Worm (Caenorhabditis elegans) whole organism, L3 larva: ENCODE data around the gene K01A12.3.

ENCODE experiments used
- R02D3.7 ChIP-seq: fragments of 150-350 bp; optimal IDR thresholded peaks from 2 replicates; lab custom pipeline; 2014; ENCODE audit warnings: missing biosample characterization, missing genetic modification characterization
- ZK546.5 ChIP-seq: sonication (generic microtip); optimal IDR thresholded peaks from 2 replicates; lab custom pipeline; 2017; ENCODE audit warnings: missing biosample characterization, missing genetic modification characterization
- aly-2 ChIP-seq: fragments of 150-350 bp; optimal IDR thresholded peaks from 2 replicates; lab custom pipeline; 2014; ENCODE audit warnings: missing biosample characterization, missing genetic modification characterization
- ama-1 ChIP-seq: fragments of 150-350 bp; optimal IDR thresholded peaks from 2 replicates; lab custom pipeline; 2018
- ceh-28 ChIP-seq: fragments of 150-350 bp; optimal IDR thresholded peaks from 2 replicates; lab custom pipeline; 2014; ENCODE audit warnings: missing biosample characterization, missing genetic modification reagents, missing genetic modification characterization
- ceh-82 ChIP-seq: fragments of 150-350 bp; optimal IDR thresholded peaks from 2 replicates; lab custom pipeline; 2014; ENCODE audit warnings: missing biosample characterization, missing genetic modification characterization
- ceh-9 ChIP-seq: sonication (generic microtip); optimal IDR thresholded peaks from 2 replicates; lab custom pipeline; 2018; ENCODE audit warnings: missing biosample characterization, missing genetic modification characterization
- daf-12 ChIP-seq: fragments of 150-350 bp; optimal IDR thresholded peaks from 2 replicates; lab custom pipeline; 2014; ENCODE audit warnings: missing biosample characterization, missing genetic modification reagents, missing genetic modification characterization
- egl-27 ChIP-seq: sonication (generic microtip); optimal IDR thresholded peaks from 4 replicates; lab custom pipeline; 2017; ENCODE audit warnings: missing biosample characterization, missing genetic modification reagents, missing genetic modification characterization
- elt-1 ChIP-seq: fragments of 150-350 bp; optimal IDR thresholded peaks from 2 replicates; lab custom pipeline; 2014; ENCODE audit warnings: missing biosample characterization, missing genetic modification characterization
- elt-2 ChIP-seq: sonication (generic microtip); optimal IDR thresholded peaks from 2 replicates; lab custom pipeline; 2016; ENCODE audit warnings: missing genetic modification reagents, mild to moderate bottlenecking, missing genetic modification characterization, missing compliant biosample characterization
- elt-3 ChIP-seq, 3 experiments: fragments of 150-350 bp in 1 of 3; sonication (generic microtip) in 2 of 3; optimal IDR thresholded peaks; 2 replicates in 2 of 3; 4 replicates in 1 of 3; lab custom pipeline; 2014 to 2017; ENCODE audit warnings: missing biosample characterization in 3 of 3, missing genetic modification characterization in 3 of 3
- eor-1 ChIP-seq, 2 experiments: fragments of 150-350 bp; optimal IDR thresholded peaks; 2 replicates each; lab custom pipeline; 2014 to 2018; ENCODE audit warnings: missing biosample characterization in 2 of 2, missing genetic modification characterization in 2 of 2
- fkh-10 ChIP-seq: sonication (generic microtip); optimal IDR thresholded peaks from 2 replicates; lab custom pipeline; 2017; ENCODE audit warnings: missing biosample characterization, missing genetic modification reagents, missing genetic modification characterization
- fkh-2 ChIP-seq: fragments of 150-350 bp; optimal IDR thresholded peaks from 2 replicates; lab custom pipeline; 2014; ENCODE audit warnings: missing biosample characterization, missing genetic modification reagents, missing genetic modification characterization
- hmg-11 ChIP-seq: sonication (generic microtip); optimal IDR thresholded peaks from 2 replicates; lab custom pipeline; 2016; ENCODE audit warnings: missing genetic modification characterization, missing compliant biosample characterization
- jun-1 ChIP-seq: fragments of 150-350 bp; optimal IDR thresholded peaks from 2 replicates; lab custom pipeline; 2014; ENCODE audit warnings: missing biosample characterization, missing genetic modification reagents, missing genetic modification characterization
- lin-15B ChIP-seq: fragments of 150-350 bp; optimal IDR thresholded peaks from 2 replicates; lab custom pipeline; 2014; ENCODE audit warnings: missing biosample characterization, missing genetic modification characterization
- lin-39 ChIP-seq: fragments of 150-350 bp; optimal IDR thresholded peaks from 2 replicates; lab custom pipeline; 2018; ENCODE audit warnings: missing biosample characterization, missing genetic modification reagents, missing genetic modification characterization
- mdl-1 ChIP-seq: fragments of 150-350 bp; optimal IDR thresholded peaks from 2 replicates; lab custom pipeline; 2014; ENCODE audit warnings: missing biosample characterization, missing genetic modification characterization
- mml-1 ChIP-seq: fragments of 150-350 bp; sonication (generic microtip); optimal IDR thresholded peaks from 3 replicates; lab custom pipeline; 2014; ENCODE audit warnings: missing biosample characterization, missing genetic modification characterization
- nfya-1 ChIP-seq: sonication (generic microtip); optimal IDR thresholded peaks from 2 replicates; lab custom pipeline; 2017; ENCODE audit warnings: missing genetic modification characterization, mild to moderate bottlenecking, missing compliant biosample characterization, antibody characterized with exemption, moderate library complexity; ENCODE audit not compliant: insufficient read depth
- nhr-11 ChIP-seq: fragments of 150-350 bp; optimal IDR thresholded peaks from 2 replicates; lab custom pipeline; 2014; ENCODE audit warnings: missing biosample characterization, missing genetic modification characterization
- nhr-12 ChIP-seq: fragments of 150-350 bp; optimal IDR thresholded peaks from 2 replicates; lab custom pipeline; 2014; ENCODE audit warnings: missing biosample characterization, missing genetic modification characterization
- nhr-23 ChIP-seq: fragments of 150-350 bp; optimal IDR thresholded peaks from 2 replicates; lab custom pipeline; 2014; ENCODE audit warnings: missing biosample characterization, missing genetic modification reagents, missing genetic modification characterization
- nhr-237 ChIP-seq: fragments of 150-350 bp; optimal IDR thresholded peaks from 2 replicates; lab custom pipeline; 2014; ENCODE audit warnings: missing biosample characterization, missing genetic modification characterization
- nhr-25 ChIP-seq: sonication (generic microtip); optimal IDR thresholded peaks from 2 replicates; lab custom pipeline; 2017; ENCODE audit warnings: missing biosample characterization, missing genetic modification characterization
- nhr-28 ChIP-seq: fragments of 150-350 bp; optimal IDR thresholded peaks from 2 replicates; lab custom pipeline; 2014; ENCODE audit warnings: missing biosample characterization, missing genetic modification characterization
- nhr-43 ChIP-seq: sonication (generic microtip); optimal IDR thresholded peaks from 2 replicates; lab custom pipeline; 2016; ENCODE audit warnings: mild to moderate bottlenecking, missing genetic modification characterization, missing compliant biosample characterization; ENCODE audit not compliant: poor library complexity, severe bottlenecking
- nhr-67 ChIP-seq: fragments of 150-350 bp; optimal IDR thresholded peaks from 2 replicates; lab custom pipeline; 2014; ENCODE audit warnings: missing biosample characterization, missing genetic modification characterization
- nhr-76 ChIP-seq: fragments of 150-350 bp; sonication (generic microtip); optimal IDR thresholded peaks from 5 replicates; lab custom pipeline; 2014; ENCODE audit warnings: missing biosample characterization, missing genetic modification characterization
- nhr-77 ChIP-seq: fragments of 150-350 bp; optimal IDR thresholded peaks from 2 replicates; lab custom pipeline; 2014; ENCODE audit warnings: missing biosample characterization, missing genetic modification characterization
- pha-4 ChIP-seq: fragments of 150-350 bp; optimal IDR thresholded peaks from 2 replicates; lab custom pipeline; 2014; ENCODE audit warnings: missing biosample characterization, missing genetic modification reagents, missing genetic modification characterization
- pqm-1 ChIP-seq: fragments of 150-350 bp; optimal IDR thresholded peaks from 2 replicates; lab custom pipeline; 2017; ENCODE audit warnings: missing biosample characterization, missing genetic modification characterization, inconsistent platforms
- snpc-4 ChIP-seq: fragments of 150-350 bp; optimal IDR thresholded peaks from 2 replicates; lab custom pipeline; 2014; ENCODE audit warnings: missing biosample characterization, missing genetic modification characterization
- tbx-2 ChIP-seq: sonication (generic microtip); optimal IDR thresholded peaks from 2 replicates; lab custom pipeline; 2016; ENCODE audit warnings: mild to moderate bottlenecking, missing genetic modification characterization, missing compliant biosample characterization
- unc-39 ChIP-seq: sonication (generic microtip); optimal IDR thresholded peaks from 4 replicates; lab custom pipeline; 2017; ENCODE audit warnings: missing biosample characterization, missing genetic modification characterization
- unc-62 ChIP-seq: fragments of 150-350 bp; sonication (generic microtip); optimal IDR thresholded peaks from 4 replicates; lab custom pipeline; 2014; ENCODE audit warnings: missing biosample characterization, missing genetic modification reagents, missing genetic modification characterization
- zag-1 ChIP-seq: fragments of 150-350 bp; optimal IDR thresholded peaks from 2 replicates; lab custom pipeline; 2014; ENCODE audit warnings: missing biosample characterization, missing genetic modification characterization
- ztf-11 ChIP-seq: fragments of 150-350 bp; optimal IDR thresholded peaks from 2 replicates; lab custom pipeline; 2014; ENCODE audit warnings: missing biosample characterization, missing genetic modification characterization
- ztf-4 ChIP-seq: fragments of 150-350 bp; optimal IDR thresholded peaks from 2 replicates; lab custom pipeline; 2014; ENCODE audit warnings: missing biosample characterization, missing genetic modification characterization

K01A12.3 gene

DNA sequence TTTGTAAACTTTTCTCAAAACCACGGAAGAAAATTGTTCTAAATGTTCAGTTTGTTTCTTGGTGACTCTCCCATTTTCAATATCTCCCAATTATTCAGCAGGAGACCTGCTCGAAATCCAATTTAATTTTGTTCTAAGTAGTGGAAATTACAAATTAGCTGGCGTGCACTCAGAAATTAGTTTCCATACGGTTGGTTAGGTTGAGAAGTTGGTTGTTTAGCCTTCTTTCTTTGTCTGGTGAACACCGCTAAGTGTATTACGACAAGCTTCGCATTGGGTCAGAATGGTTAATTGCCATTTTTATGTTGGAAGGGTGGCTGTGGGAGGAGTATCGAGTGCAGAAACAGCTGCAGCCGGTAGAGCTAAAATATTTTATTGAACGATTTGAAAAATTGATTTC lies 23.6 kb upstream of the K01A12.3 start:
- no peak for TF ChIP-seq nhr-11 (tag; lab: Kevin White, UChicago)
- TF ChIP-seq ztf-4 (tag; lab: Kevin White, UChicago): no peak
- no peak for TF ChIP-seq nhr-28 (tag; lab: Kevin White, UChicago)
- TF ChIP-seq nhr-23 (tag; lab: Kevin White, UChicago): no peak
- no peak for TF ChIP-seq egl-27 (tag; lab: Kevin White, UChicago)
- no peak for TF ChIP-seq nhr-12 (tag; lab: Kevin White, UChicago)
- TF ChIP-seq lin-39 (tag; lab: Kevin White, UChicago): no peak
- TF ChIP-seq R02D3.7 (tag; lab: Kevin White, UChicago): no peak
- no peak for TF ChIP-seq mdl-1 (tag; lab: Kevin White, UChicago)
- no peak for TF ChIP-seq ceh-9
- TF ChIP-seq nhr-25 (tag; lab: Kevin White, UChicago): no peak

DNA sequence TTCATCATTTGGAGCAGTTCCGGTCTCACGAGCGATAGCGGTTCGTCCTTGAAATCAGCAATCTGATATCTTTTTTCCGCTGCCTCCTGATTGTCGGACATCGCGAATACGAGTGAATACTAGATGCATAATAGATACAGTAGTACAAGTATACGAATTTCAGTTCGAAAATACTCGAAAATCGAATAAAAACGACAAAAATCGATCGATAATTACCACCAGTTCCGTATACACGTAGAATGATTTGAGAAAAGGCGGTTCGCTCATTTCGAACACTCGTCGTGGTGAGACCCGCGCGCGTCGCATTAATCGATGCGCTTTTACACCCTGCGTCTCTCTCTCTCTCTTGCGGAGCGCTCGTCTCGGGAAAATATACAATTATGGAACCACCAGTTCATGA lies 22.0 kb upstream of the K01A12.3 start, which contains the start of gene F12D9.2:
Gene F12D9.2 (minus strand): TSS at position 101 of the 400 bp plus-strand sequence.
- TF ChIP-seq lin-39 (tag; lab: Kevin White, UChicago) (no peak), eor-1 (tag; optimal IDR thresholded peaks at IDR 0.05; lab: Kevin White, UChicago) (no peak), ZK546.5 (tag; lab: Kevin White, UChicago) (no peak), zag-1 (no peak), mdl-1 (tag; lab: Kevin White, UChicago) (no peak), nhr-76 (no peak), ceh-28 (tag; lab: Kevin White, UChicago) (no peak), tbx-2 (no peak), nfya-1 (tag; lab: Kevin White, UChicago) (no peak), nhr-25 (tag; lab: Kevin White, UChicago) (no peak), nhr-12 (tag; lab: Kevin White, UChicago) (no peak), elt-2 (no peak), ama-1 (no peak), nhr-77 (tag; lab: Kevin White, UChicago) (no peak), nhr-28 (tag; lab: Kevin White, UChicago) (no peak), nhr-237 (tag; lab: Kevin White, UChicago) (no peak), nhr-23 (tag; lab: Kevin White, UChicago) (no peak), egl-27 (tag; lab: Kevin White, UChicago) (no peak), ztf-11 (tag; lab: Kevin White, UChicago) (no peak)

- TF ChIP-seq elt-3 (tag; optimal IDR thresholded peaks at IDR 0.05; lab: Kevin White, UChicago) (no peak), hmg-11 (tag; lab: Kevin White, UChicago) (peak; percentile 70), fkh-2 (tag; lab: Kevin White, UChicago) (no peak), mdl-1 (tag; lab: Kevin White, UChicago) (no peak), ceh-82 (tag; lab: Kevin White, UChicago) (no peak), snpc-4 (tag; lab: Kevin White, UChicago) (no peak), ceh-28 (tag; lab: Kevin White, UChicago) (no peak), nhr-12 (tag; lab: Kevin White, UChicago) (no peak), ama-1 (no peak), elt-1 (tag; lab: Kevin White, UChicago) (no peak), pqm-1 (tag; lab: Kevin White, UChicago) (no peak), eor-1 (tag; optimal IDR thresholded peaks at IDR 0.05; lab: Kevin White, UChicago) (no peak), tbx-2 (peak; percentile 4), nhr-43 (peak; percentile 51), lin-15B (tag; lab: Kevin White, UChicago) (no peak), jun-1 (peak; percentile 1), nhr-23 (tag; lab: Kevin White, UChicago) (no peak), unc-39 (tag; lab: Kevin White, UChicago) (no peak), R02D3.7 (tag; lab: Kevin White, UChicago) (no peak), mml-1 (tag; lab: Kevin White, UChicago) (no peak), unc-62 (no peak), nhr-25 (tag; lab: Kevin White, UChicago) (no peak), fkh-10 (GFP tag; lab: Kevin White, UChicago) (no peak), nfya-1 (tag; lab: Kevin White, UChicago) (peak; percentile 30), daf-12 (tag; lab: Kevin White, UChicago) (no peak), nhr-237 (tag; lab: Kevin White, UChicago) (no peak), nhr-11 (tag; lab: Kevin White, UChicago) (no peak), zag-1 (no peak), aly-2 (tag; lab: Kevin White, UChicago) (no peak), nhr-67 (tag; lab: Kevin White, UChicago) (no peak), elt-2 (peak; percentile 32), pha-4 (tag; lab: Kevin White, UChicago) (peak; percentile 37)
Observed at ce11 chrX:8646287-8646686, 21.3 kb upstream of the K01A12.3 start.
